Worm (Caenorhabditis elegans): ENCODE results near the gene H35B03.1.

Gene H35B03.1

DNA sequence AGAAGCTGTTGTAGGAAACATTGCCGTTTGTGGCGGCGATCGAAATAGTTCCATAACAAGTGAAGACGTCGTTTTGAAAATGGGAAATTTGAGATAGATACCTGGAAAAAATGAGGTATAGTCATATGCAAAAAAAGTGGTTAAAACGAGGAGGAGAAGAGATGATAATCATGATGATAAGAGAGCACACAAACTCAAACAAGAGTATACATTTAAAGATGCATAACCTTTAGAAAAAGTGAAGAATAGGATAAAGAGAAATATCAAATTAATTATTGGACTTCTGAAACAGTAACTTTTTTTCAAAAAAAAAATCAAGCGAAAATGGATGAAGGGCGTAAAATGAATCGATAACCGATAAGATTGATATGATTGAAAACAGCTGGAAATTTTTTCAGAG is 32.4 kb downstream of the H35B03.1 start, which contains the start of gene nhr-46:
TSS of gene nhr-46 (minus strand) at position 101 of the 400 bp plus-strand sequence.
- TF ChIP-seq ets-7 (tag; optimal IDR thresholded peaks at IDR 0.05) (no peak), B0310.2 (tag; optimal IDR thresholded peaks at IDR 0.05) (no peak), ceh-36 (tag; optimal IDR thresholded peaks at IDR 0.05) (no peak), hnd-1 (tag; optimal IDR thresholded peaks at IDR 0.05) (no peak), scrt-1 (GFP tag; IDR thresholded peaks at IDR 0.05) (no peak), hmg-4 (GFP tag; optimal IDR thresholded peaks at IDR 0.05) (no peak), tbx-37 (GFP tag; conservative IDR thresholded peaks at IDR 0.05) (no peak), tbx-11 (GFP tag; IDR thresholded peaks at IDR 0.05) (no peak), pes-1 (GFP tag; IDR thresholded peaks at IDR 0.05) (no peak), tra-4 (tag; optimal IDR thresholded peaks at IDR 0.05) (no peak), ama-1 (optimal IDR thresholded peaks at IDR 0.05) (no peak), F13C5.2 (tag; optimal IDR thresholded peaks at IDR 0.05) (no peak), hmbx-1 (tag; optimal IDR thresholded peaks at IDR 0.05) (no peak), flt-1 (GFP tag; IDR thresholded peaks at IDR 0.05) (no peak), sea-1 (GFP tag; conservative IDR thresholded peaks at IDR 0.05) (no peak), ceh-13 (GFP tag; optimal IDR thresholded peaks at IDR 0.05) (no peak), aly-1 (tag; optimal IDR thresholded peaks at IDR 0.05) (no peak)

DNA sequence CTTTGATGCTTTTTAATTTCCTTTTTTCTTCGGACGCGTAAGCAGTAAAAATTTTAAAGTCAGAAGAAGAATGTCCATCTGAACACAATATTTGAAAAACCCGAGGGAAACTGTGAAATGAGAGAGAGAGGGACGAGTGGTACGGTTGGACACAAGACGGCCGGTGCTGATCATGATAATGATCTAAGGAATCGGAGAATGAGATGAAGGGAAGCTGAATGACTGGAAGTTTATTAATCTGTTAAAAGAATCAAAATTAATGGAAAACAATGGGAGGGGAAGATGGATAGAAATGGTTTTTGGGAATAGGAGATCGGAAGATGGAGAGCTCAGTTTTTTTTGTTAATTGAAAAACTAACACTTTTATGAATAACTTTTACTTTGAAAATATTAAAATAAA is 33.3 kb downstream of the H35B03.1 start:
- TF ChIP-seq scrt-1 (GFP tag; IDR thresholded peaks at IDR 0.05) = no peak
- TF ChIP-seq sea-1 (GFP tag; conservative IDR thresholded peaks at IDR 0.05) = no peak
- TF ChIP-seq aly-1 (tag; optimal IDR thresholded peaks at IDR 0.05) = no peak
- no peak for TF ChIP-seq B0310.2 (tag; optimal IDR thresholded peaks at IDR 0.05)
- no peak for TF ChIP-seq tra-4 (tag; optimal IDR thresholded peaks at IDR 0.05)
- no peak for TF ChIP-seq F13C5.2 (tag; optimal IDR thresholded peaks at IDR 0.05)
- no peak for TF ChIP-seq ceh-13 (GFP tag; optimal IDR thresholded peaks at IDR 0.05)
- TF ChIP-seq tbx-11 (GFP tag; IDR thresholded peaks at IDR 0.05) = no peak

DNA sequence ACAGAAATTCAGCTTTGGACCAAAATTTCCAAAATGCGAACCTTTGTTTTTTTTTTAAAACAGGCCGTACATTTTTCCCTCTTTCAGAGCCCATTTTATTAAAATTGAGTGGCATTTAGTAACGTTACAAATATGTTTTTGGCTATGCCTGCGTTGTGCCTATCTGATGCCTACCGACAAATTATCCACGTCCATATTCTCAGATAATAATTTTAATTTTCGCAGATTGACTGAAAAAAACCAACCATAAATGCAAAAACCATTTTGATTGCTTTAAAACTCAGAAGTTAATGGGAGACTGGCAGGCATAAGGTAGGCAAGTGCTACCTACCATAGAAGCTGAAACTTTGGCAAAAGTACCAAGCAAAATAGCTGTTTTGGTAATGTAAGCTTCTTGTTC is 35.3 kb downstream of the H35B03.1 start:
- TF ChIP-seq tra-4 (tag; optimal IDR thresholded peaks at IDR 0.05) (no peak), B0310.2 (tag; optimal IDR thresholded peaks at IDR 0.05) (no peak), hmg-4 (GFP tag; optimal IDR thresholded peaks at IDR 0.05) (no peak), flt-1 (GFP tag; IDR thresholded peaks at IDR 0.05) (no peak), ceh-36 (tag; optimal IDR thresholded peaks at IDR 0.05) (no peak), scrt-1 (GFP tag; IDR thresholded peaks at IDR 0.05) (no peak), hnd-1 (tag; optimal IDR thresholded peaks at IDR 0.05) (no peak), F13C5.2 (tag; optimal IDR thresholded peaks at IDR 0.05) (no peak), hmbx-1 (tag; optimal IDR thresholded peaks at IDR 0.05) (no peak), tbx-37 (GFP tag; conservative IDR thresholded peaks at IDR 0.05) (no peak), aly-1 (tag; optimal IDR thresholded peaks at IDR 0.05) (no peak)

DNA sequence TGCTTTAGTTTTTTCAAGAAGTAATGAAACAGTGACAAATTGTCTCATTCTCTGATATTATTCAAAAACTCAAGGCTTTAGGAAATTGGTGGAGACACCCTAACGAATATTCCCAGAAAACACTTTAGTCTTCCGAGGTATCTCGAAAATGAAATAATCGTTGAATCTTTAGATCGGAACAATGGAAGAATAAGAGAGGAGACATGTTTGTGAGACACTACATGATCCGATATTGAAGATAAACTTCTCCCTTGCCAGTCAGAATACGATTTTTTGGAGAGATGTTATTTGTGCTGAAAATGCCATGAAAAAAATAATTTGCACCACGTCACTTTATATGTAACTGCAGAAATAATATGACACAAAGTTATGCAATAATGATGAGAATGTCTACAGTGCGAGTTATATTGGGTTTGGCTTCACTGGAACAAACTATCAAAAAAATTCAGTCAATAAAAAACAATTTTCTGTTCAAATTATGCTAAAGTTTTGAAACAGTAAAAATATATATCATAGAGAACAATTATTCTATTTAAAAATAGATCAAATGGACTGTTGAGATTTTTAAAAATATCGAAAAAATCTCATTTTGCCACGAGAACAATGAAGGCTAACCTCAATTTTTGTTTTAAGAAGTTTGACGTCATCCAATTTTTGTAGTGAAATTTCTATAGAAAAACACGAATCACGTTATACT is 36.0 kb downstream of the H35B03.1 start:
- TF ChIP-seq F13C5.2 (tag; optimal IDR thresholded peaks at IDR 0.05) = no peak
- TF ChIP-seq ceh-36 (tag; optimal IDR thresholded peaks at IDR 0.05) = no peak
- TF ChIP-seq flt-1 (GFP tag; IDR thresholded peaks at IDR 0.05) = no peak
- TF ChIP-seq ets-7 (tag; optimal IDR thresholded peaks at IDR 0.05) = no peak
- TF ChIP-seq ceh-13 (GFP tag; optimal IDR thresholded peaks at IDR 0.05) = no peak
- no peak for TF ChIP-seq tra-4 (tag; optimal IDR thresholded peaks at IDR 0.05)
- no peak for TF ChIP-seq pes-1 (GFP tag; IDR thresholded peaks at IDR 0.05)

DNA sequence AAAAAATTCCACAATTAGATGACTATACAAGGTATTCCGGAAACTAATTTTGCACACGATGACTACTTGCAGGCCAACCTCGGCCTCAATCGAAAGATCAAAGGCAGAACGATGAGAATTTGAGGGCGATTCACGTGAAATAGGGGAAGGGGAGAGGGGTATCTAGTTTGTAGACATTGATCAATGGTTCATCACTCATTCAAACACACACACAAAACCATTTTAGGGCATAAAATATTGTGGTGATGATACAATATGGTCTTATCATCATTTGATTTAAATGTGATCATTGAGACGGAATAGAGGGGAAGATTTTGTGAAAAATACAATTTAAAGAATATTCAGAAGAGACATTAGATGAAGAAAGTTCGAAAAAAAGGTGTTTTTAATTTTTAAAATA is 37.4 kb downstream of the H35B03.1 start:
- TF ChIP-seq sea-1 (GFP tag; conservative IDR thresholded peaks at IDR 0.05) (no peak), aly-1 (tag; optimal IDR thresholded peaks at IDR 0.05) (no peak), hmg-4 (GFP tag; optimal IDR thresholded peaks at IDR 0.05) (no peak), F13C5.2 (tag; optimal IDR thresholded peaks at IDR 0.05) (no peak), hmbx-1 (tag; optimal IDR thresholded peaks at IDR 0.05) (no peak), B0310.2 (tag; optimal IDR thresholded peaks at IDR 0.05) (no peak)

DNA sequence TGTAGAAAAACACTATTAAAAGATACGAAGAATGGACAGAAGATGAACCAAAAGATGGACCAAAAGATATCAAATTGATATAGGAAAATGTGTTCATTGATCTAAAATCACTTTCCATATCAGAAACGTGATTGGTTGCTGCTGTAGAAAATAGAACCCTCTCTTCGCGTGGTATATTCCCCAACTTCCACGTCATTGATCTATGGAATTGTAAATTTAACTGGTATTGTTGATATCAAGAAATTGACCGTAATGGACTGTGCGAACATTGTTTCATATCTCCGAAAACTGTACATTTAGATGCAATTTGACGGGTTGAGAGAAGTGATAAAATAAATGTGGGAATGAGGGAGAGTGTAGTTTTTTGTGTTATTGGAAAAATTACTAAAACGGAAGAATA is 39.0 kb downstream of the H35B03.1 start:
- TF ChIP-seq aly-1 (tag; optimal IDR thresholded peaks at IDR 0.05) = no peak
- no peak for TF ChIP-seq B0310.2 (tag; optimal IDR thresholded peaks at IDR 0.05)
- TF ChIP-seq ama-1 (optimal IDR thresholded peaks at IDR 0.05) = no peak
- TF ChIP-seq hnd-1 (tag; optimal IDR thresholded peaks at IDR 0.05) = no peak
- no peak for TF ChIP-seq hmg-4 (GFP tag; optimal IDR thresholded peaks at IDR 0.05)
- TF ChIP-seq scrt-1 (GFP tag; IDR thresholded peaks at IDR 0.05) = no peak
- no peak for TF ChIP-seq sea-1 (GFP tag; conservative IDR thresholded peaks at IDR 0.05)
- no peak for TF ChIP-seq tbx-37 (GFP tag; conservative IDR thresholded peaks at IDR 0.05)
- TF ChIP-seq ets-7 (tag; optimal IDR thresholded peaks at IDR 0.05) = no peak
- no peak for TF ChIP-seq flt-1 (GFP tag; IDR thresholded peaks at IDR 0.05)
- TF ChIP-seq hmbx-1 (tag; optimal IDR thresholded peaks at IDR 0.05) = no peak
- TF ChIP-seq F13C5.2 (tag; optimal IDR thresholded peaks at IDR 0.05) = no peak
- TF ChIP-seq tbx-11 (GFP tag; IDR thresholded peaks at IDR 0.05) = no peak
- no peak for TF ChIP-seq ceh-13 (GFP tag; optimal IDR thresholded peaks at IDR 0.05)

DNA sequence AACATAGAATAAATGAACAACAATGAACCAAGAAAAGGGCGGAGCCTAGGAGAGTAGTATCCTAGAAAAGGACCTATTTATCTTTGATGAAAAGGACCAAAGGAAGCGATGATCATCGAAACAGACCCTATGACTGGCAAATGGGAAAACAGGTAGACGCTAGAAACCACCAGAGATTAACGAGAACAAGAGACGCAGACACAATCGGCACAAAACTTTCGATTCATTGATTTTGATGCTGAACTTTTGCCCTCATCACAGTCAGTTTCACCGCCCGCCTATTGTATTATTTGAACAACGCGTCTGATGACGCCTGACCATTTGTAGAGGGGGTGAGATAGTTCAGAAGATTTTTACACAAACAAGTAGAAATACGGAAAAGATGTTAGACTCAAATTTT is 40.3 kb downstream of the H35B03.1 start:
- TF ChIP-seq ama-1 (optimal IDR thresholded peaks at IDR 0.05) (no peak), scrt-1 (GFP tag; IDR thresholded peaks at IDR 0.05) (no peak), aly-1 (tag; optimal IDR thresholded peaks at IDR 0.05) (no peak), ceh-13 (GFP tag; optimal IDR thresholded peaks at IDR 0.05) (no peak), tbx-11 (GFP tag; IDR thresholded peaks at IDR 0.05) (no peak), hnd-1 (tag; optimal IDR thresholded peaks at IDR 0.05) (no peak), tra-4 (tag; optimal IDR thresholded peaks at IDR 0.05) (no peak), B0310.2 (tag; optimal IDR thresholded peaks at IDR 0.05) (no peak), tbx-37 (GFP tag; conservative IDR thresholded peaks at IDR 0.05) (no peak), sea-1 (GFP tag; conservative IDR thresholded peaks at IDR 0.05) (no peak), hmbx-1 (tag; optimal IDR thresholded peaks at IDR 0.05) (no peak), hmg-4 (GFP tag; optimal IDR thresholded peaks at IDR 0.05) (no peak)

DNA sequence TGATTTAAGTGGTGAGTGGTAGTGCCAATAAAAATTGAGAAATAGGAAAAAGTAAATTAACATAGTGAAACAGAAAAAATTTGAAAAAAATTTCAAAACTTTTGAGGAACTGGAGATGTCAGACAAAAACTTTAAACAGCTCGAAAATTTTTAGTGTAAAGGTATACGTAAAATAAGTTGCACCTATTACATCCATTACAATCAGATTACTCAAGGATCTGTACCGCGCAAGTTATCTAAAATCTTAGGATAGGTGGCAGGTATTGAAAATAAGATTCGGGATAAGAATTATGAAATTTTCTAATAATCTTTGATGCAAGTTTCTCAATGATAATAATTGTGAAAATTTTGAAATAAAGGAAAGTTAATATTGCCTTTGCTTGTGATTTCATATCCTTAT is 41.4 kb downstream of the H35B03.1 start:
- TF ChIP-seq aly-1 (tag; optimal IDR thresholded peaks at IDR 0.05) = no peak
